Worm (Caenorhabditis elegans): ENCODE results near the gene Y53G8AM.7.
"Not testable (repeated sequence)": the region's sequence is repeated elsewhere in the genome, so short reads cannot be mapped to it uniquely, and the experiment has no call there.

The Y53G8AM.7 gene

DNA sequence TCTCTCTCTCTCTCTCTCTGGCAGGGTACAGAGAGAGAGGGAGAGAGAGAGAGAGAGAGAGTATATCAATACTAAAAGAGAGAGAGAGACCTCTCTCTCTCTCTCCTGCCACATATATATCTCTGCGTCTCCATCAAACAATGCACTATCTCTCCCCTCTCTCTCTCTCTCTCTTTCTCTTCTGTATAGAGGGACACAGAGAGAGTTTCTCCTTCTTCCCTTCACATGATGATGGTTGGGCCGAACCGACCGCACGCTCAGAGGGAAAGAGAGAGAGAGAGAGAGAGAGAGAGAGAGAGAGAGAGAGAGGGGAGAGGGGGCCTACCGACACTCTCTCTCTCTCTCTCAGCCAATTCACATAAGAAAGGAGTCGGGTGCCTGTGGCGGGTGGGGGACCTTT is 5.2 kb upstream of the Y53G8AM.7 start (continued):
- no peak for TF ChIP-seq F55B11.4 (tag; optimal IDR thresholded peaks at IDR 0.05; ENCODE audit: borderline replicate concordance, insufficient read depth)
- TF ChIP-seq Y79H2A.3 (GFP tag; conservative IDR thresholded peaks at IDR 0.05), result no peak
- no peak for TF ChIP-seq lsy-27 (tag; optimal IDR thresholded peaks at IDR 0.05; ENCODE audit: borderline replicate concordance, insufficient read depth)
- TF ChIP-seq fkh-3 (tag; optimal IDR thresholded peaks at IDR 0.05), result no peak
- no peak for TF ChIP-seq ama-1 (optimal IDR thresholded peaks at IDR 0.05)
- TF ChIP-seq ama-1 (GFP tag; optimal IDR thresholded peaks at IDR 0.05), result no peak
- TF ChIP-seq pha-4 (tag; optimal IDR thresholded peaks at IDR 0.05), result no peak
- TF ChIP-seq repo-1 (tag; optimal IDR thresholded peaks at IDR 0.05), result peak; percentile 32
- no peak for TF ChIP-seq hlh-26 (GFP tag; conservative IDR thresholded peaks at IDR 0.05)

ce11 chrIII:3263696-3264095 is 2.8 kb downstream of the Y53G8AM.7 start:
- no peak for TF ChIP-seq egrh-3 (GFP tag; IDR thresholded peaks at IDR 0.05)
- TF ChIP-seq egl-44 (GFP tag; IDR thresholded peaks at IDR 0.05), result no peak
- no peak for TF ChIP-seq B0035.1 (tag; optimal IDR thresholded peaks at IDR 0.05)
- no peak for TF ChIP-seq sea-2 (GFP tag; IDR thresholded peaks at IDR 0.05)
- TF ChIP-seq efl-1 (GFP tag; optimal IDR thresholded peaks at IDR 0.05), result no peak
- no peak for TF ChIP-seq aptf-3 (GFP tag; IDR thresholded peaks at IDR 0.05)
- TF ChIP-seq lin-35 (GFP tag; optimal IDR thresholded peaks at IDR 0.05), result no peak
- no peak for TF ChIP-seq T26A5.8 (tag; optimal IDR thresholded peaks at IDR 0.05)
- TF ChIP-seq ekl-4 (GFP tag; IDR thresholded peaks at IDR 0.05), result no peak
- TF ChIP-seq madf-10 (tag; optimal IDR thresholded peaks at IDR 0.05), result no peak
- TF ChIP-seq K12H6.12 (tag; optimal IDR thresholded peaks at IDR 0.05), result no peak
- TF ChIP-seq F33H1.4 (GFP tag; IDR thresholded peaks at IDR 0.05), result no peak
- no peak for TF ChIP-seq F57C9.4 (tag; optimal IDR thresholded peaks at IDR 0.05)
- TF ChIP-seq Y79H2A.3 (GFP tag; conservative IDR thresholded peaks at IDR 0.05), result no peak
- TF ChIP-seq Y67H2A.10 (GFP tag; conservative IDR thresholded peaks at IDR 0.05), result no peak
- TF ChIP-seq ZK185.1 (tag; optimal IDR thresholded peaks at IDR 0.05; ENCODE audit: poor library complexity, severe bottlenecking), result no peak
- no peak for TF ChIP-seq rec-8 (tag; optimal IDR thresholded peaks at IDR 0.05)
- TF ChIP-seq dpff-1 (tag; optimal IDR thresholded peaks at IDR 0.05), result no peak
- TF ChIP-seq ceh-79 (tag; optimal IDR thresholded peaks at IDR 0.05), result no peak

DNA sequence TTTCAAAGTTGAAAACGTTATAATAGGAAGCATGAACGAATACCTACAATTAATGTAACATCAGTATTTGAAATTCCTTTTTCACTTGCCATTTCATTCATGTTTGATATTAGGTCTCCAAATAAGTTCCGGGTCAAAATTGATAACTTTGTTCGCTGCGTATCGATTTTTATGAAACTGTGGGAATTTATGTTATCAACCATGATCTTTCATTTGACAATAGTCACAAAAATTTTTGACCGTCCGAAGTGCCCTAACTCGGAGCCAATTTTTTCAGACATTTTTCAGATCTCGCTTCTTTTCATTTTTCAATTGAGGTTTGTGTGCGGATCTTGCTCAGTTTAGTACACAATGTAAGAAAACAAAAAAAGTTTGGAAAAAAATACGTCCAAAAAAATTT is 6.8 kb downstream of the Y53G8AM.7 start, which contains the start of gene Y53G8AM.6:
TSS of gene Y53G8AM.6 (minus strand) at position 101 of the 400 bp plus-strand sequence.
- TF ChIP-seq ztf-3 (GFP tag; optimal IDR thresholded peaks at IDR 0.05); attf-3 (GFP tag; conservative IDR thresholded peaks at IDR 0.05); D2030.7 (GFP tag; IDR thresholded peaks at IDR 0.05): not testable (repeated sequence)

DNA sequence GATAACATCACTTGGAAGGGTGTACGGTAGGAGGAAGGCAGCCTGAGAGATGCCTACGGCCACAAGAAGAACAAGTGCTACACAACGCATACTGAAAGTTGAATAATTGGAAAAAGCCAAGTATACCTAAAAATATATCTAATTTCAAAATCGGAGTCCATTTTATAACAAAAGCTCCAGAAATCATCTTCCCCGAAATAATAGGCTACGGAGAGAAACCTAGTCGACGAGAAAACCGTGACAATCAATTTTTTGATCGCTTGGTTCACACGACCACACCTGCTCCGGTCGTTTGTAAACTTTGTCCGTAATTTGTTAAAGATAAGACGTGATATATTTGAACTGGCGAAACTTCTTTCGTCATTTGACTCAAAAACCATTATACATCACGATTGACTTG is 8.2 kb downstream of the Y53G8AM.7 start, which contains the start of gene nspg-7.2:
TSS of gene nspg-7.2 (minus strand) at position 101 of the 400 bp plus-strand sequence.
- no peak for TF ChIP-seq ceh-79 (tag; optimal IDR thresholded peaks at IDR 0.05)
- TF ChIP-seq nhr-90 (tag; optimal IDR thresholded peaks at IDR 0.05), result no peak
- no peak for TF ChIP-seq unc-62 (GFP tag; optimal IDR thresholded peaks at IDR 0.05)
- TF ChIP-seq F57A8.1 (GFP tag; optimal IDR thresholded peaks at IDR 0.05), result no peak
- no peak for TF ChIP-seq hmg-1.2 (GFP tag; IDR thresholded peaks at IDR 0.05)

ce11 chrIII:3255575-3255974 is 10.9 kb downstream of the Y53G8AM.7 start, which contains the start of gene Y53G8AM.4:
Y53G8AM.4 (minus strand) TSS chrIII:3255675.
- TF ChIP-seq madf-8 (GFP tag; conservative IDR thresholded peaks at IDR 0.05) (no peak), egl-18 (GFP tag; IDR thresholded peaks at IDR 0.05) (no peak), unc-62 (GFP tag; optimal IDR thresholded peaks at IDR 0.05) (no peak), B0261.1 (tag; optimal IDR thresholded peaks at IDR 0.05) (no peak), lin-40 (tag; optimal IDR thresholded peaks at IDR 0.05) (no peak), egl-44 (GFP tag; IDR thresholded peaks at IDR 0.05) (no peak), F10E7.11 (tag; optimal IDR thresholded peaks at IDR 0.05) (no peak), hmg-1.2 (GFP tag; IDR thresholded peaks at IDR 0.05) (no peak), C17E4.6 (GFP tag; IDR thresholded peaks at IDR 0.05) (no peak), B0336.3 (GFP tag; IDR thresholded peaks at IDR 0.05) (no peak), ZK185.1 (tag; optimal IDR thresholded peaks at IDR 0.05; ENCODE audit: poor library complexity, severe bottlenecking) (no peak), F37B4.10 (GFP tag; IDR thresholded peaks at IDR 0.05) (no peak), chd-7 (tag; optimal IDR thresholded peaks at IDR 0.05) (no peak), aptf-2 (GFP tag; conservative IDR thresholded peaks at IDR 0.05) (no peak)
